Fruit fly (Drosophila melanogaster): Measurements from ENCODE around the gene Amt.

The Amt gene

dm6 chr3R:15268856-15269255, 19.9 kb upstream of the Amt start:
- TF ChIP-seq tj (GFP tag; optimal IDR thresholded peaks at IDR 0.05): peak; percentile 90
- no peak for TF ChIP-seq CG12768 (GFP tag; optimal IDR thresholded peaks at IDR 0.05)

- peak; percentile 16 for TF ChIP-seq bab1 (GFP tag; optimal IDR thresholded peaks at IDR 0.05)
- no peak for TF ChIP-seq tj (GFP tag; optimal IDR thresholded peaks at IDR 0.05)
- no peak for TF ChIP-seq CG12768 (GFP tag; optimal IDR thresholded peaks at IDR 0.05)
Observed at dm6 chr3R:15268426-15268825, 19.5 kb upstream of the Amt start, which contains the start of the genes CG14864 and Zip88E. CG14864 (minus strand) TSS chr3R:15268538. Zip88E (plus strand) TSS chr3R:15268662.

- TF ChIP-seq bab1 (GFP tag; optimal IDR thresholded peaks at IDR 0.05): peak; percentile 74
- peak; percentile 51 for TF ChIP-seq CG11617 (GFP tag; optimal IDR thresholded peaks at IDR 0.05)
- TF ChIP-seq Mnt (GFP tag; optimal IDR thresholded peaks at IDR 0.05): peak; percentile 60
- peak; percentile 17 for TF ChIP-seq Crg-1 (GFP tag; optimal IDR thresholded peaks at IDR 0.05)
- no peak for TF ChIP-seq Hr96 (GFP tag; optimal IDR thresholded peaks at IDR 0.05)
- peak; percentile 59 for TF ChIP-seq CG14711 (tag; optimal IDR thresholded peaks at IDR 0.05)
- no peak for TF ChIP-seq Clk (GFP tag; optimal IDR thresholded peaks at IDR 0.05)
- TF ChIP-seq CG33017 (tag; optimal IDR thresholded peaks at IDR 0.05): peak; percentile 43
- TF ChIP-seq CG1620 (GFP tag; optimal IDR thresholded peaks at IDR 0.05): peak; percentile 20
- peak; percentile 46 for TF ChIP-seq CG7101 (tag; optimal IDR thresholded peaks at IDR 0.05)
- no peak for TF ChIP-seq CG5204 (GFP tag; optimal IDR thresholded peaks at IDR 0.05)
- no peak for TF ChIP-seq CG12768 (GFP tag; optimal IDR thresholded peaks at IDR 0.05)
- TF ChIP-seq pad (GFP tag; optimal IDR thresholded peaks at IDR 0.05): no peak
Observed at dm6 chr3R:15265406-15266040, 16.6 kb upstream of the Amt start, which contains the start of gene ATPsynO. ATPsynO (plus strand) TSS chr3R:15265591.

dm6 chr3R:15263946-15264345, 15.0 kb upstream of the Amt start:
- no peak for TF ChIP-seq ovo (GFP tag; optimal IDR thresholded peaks at IDR 0.05)
- TF ChIP-seq CG12768 (GFP tag; optimal IDR thresholded peaks at IDR 0.05): no peak
- no peak for TF ChIP-seq CG7101 (tag; optimal IDR thresholded peaks at IDR 0.05)
- TF ChIP-seq cnc (optimal IDR thresholded peaks at IDR 0.05): no peak
- no peak for TF ChIP-seq cic (GFP tag; optimal IDR thresholded peaks at IDR 0.05)
- TF ChIP-seq CG7045 (GFP tag; optimal IDR thresholded peaks at IDR 0.05): no peak
- no peak for TF ChIP-seq bab1 (GFP tag; optimal IDR thresholded peaks at IDR 0.05)
- no peak for TF ChIP-seq toe (GFP tag; optimal IDR thresholded peaks at IDR 0.05)
- no peak for TF ChIP-seq Hr96 (GFP tag; optimal IDR thresholded peaks at IDR 0.05)
- no peak for TF ChIP-seq Clk (GFP tag; optimal IDR thresholded peaks at IDR 0.05)
- TF ChIP-seq kay (GFP tag; ENCODE audit: borderline replicate concordance): no peak
- TF ChIP-seq CG11617 (GFP tag; optimal IDR thresholded peaks at IDR 0.05): no peak
- TF ChIP-seq tj (GFP tag; optimal IDR thresholded peaks at IDR 0.05): no peak
- no peak for TF ChIP-seq pad (GFP tag; optimal IDR thresholded peaks at IDR 0.05)
- no peak for TF ChIP-seq CG14711 (tag; optimal IDR thresholded peaks at IDR 0.05)
- TF ChIP-seq CG1620 (GFP tag; optimal IDR thresholded peaks at IDR 0.05): no peak
- no peak for TF ChIP-seq Mnt (GFP tag; optimal IDR thresholded peaks at IDR 0.05)
- no peak for TF ChIP-seq CG5204 (GFP tag; optimal IDR thresholded peaks at IDR 0.05)
- no peak for TF ChIP-seq Crg-1 (GFP tag; optimal IDR thresholded peaks at IDR 0.05)
- no peak for TF ChIP-seq CG33017 (tag; optimal IDR thresholded peaks at IDR 0.05)

dm6 chr3R:15262710-15263672, 14.1 kb upstream of the Amt start, which contains the start of the genes eIF2gamma and Set:
eIF2gamma (minus strand) TSS chr3R:15263458.
Set (plus strand) TSS chr3R:15263552.
- TF ChIP-seq ovo (GFP tag; optimal IDR thresholded peaks at IDR 0.05) (peak; percentile 47), Mnt (GFP tag; optimal IDR thresholded peaks at IDR 0.05) (peak; percentile 79), CG1620 (GFP tag; optimal IDR thresholded peaks at IDR 0.05) (peak; percentile 68), CG7045 (GFP tag; optimal IDR thresholded peaks at IDR 0.05) (no peak), CG5204 (GFP tag; optimal IDR thresholded peaks at IDR 0.05) (no peak), bab1 (GFP tag; optimal IDR thresholded peaks at IDR 0.05) (peak; percentile 55), cic (GFP tag; optimal IDR thresholded peaks at IDR 0.05) (no peak), toe (GFP tag; optimal IDR thresholded peaks at IDR 0.05) (no peak), CG12768 (GFP tag; optimal IDR thresholded peaks at IDR 0.05) (peak; percentile 41), tj (GFP tag; optimal IDR thresholded peaks at IDR 0.05) (peak; percentile 72), Hr96 (GFP tag; optimal IDR thresholded peaks at IDR 0.05) (no peak), CG33017 (tag; optimal IDR thresholded peaks at IDR 0.05) (peak; percentile 29), Crg-1 (GFP tag; optimal IDR thresholded peaks at IDR 0.05) (peak; percentile 30), CG14711 (tag; optimal IDR thresholded peaks at IDR 0.05) (peak; percentile 26), CG7101 (tag; optimal IDR thresholded peaks at IDR 0.05) (peak; percentile 61), Clk (GFP tag; optimal IDR thresholded peaks at IDR 0.05) (peak; percentile 60), pad (GFP tag; optimal IDR thresholded peaks at IDR 0.05) (peak; percentile 63)

- TF ChIP-seq CG5204 (GFP tag; optimal IDR thresholded peaks at IDR 0.05): peak; percentile 63
- peak; percentile 19 for TF ChIP-seq tj (GFP tag; optimal IDR thresholded peaks at IDR 0.05)
- peak; percentile 58 for TF ChIP-seq CG11617 (GFP tag; optimal IDR thresholded peaks at IDR 0.05)
- no peak for TF ChIP-seq CG1620 (GFP tag; optimal IDR thresholded peaks at IDR 0.05)
- TF ChIP-seq CG12768 (GFP tag; optimal IDR thresholded peaks at IDR 0.05): peak; percentile 51
- peak; percentile 21 for TF ChIP-seq Mnt (GFP tag; optimal IDR thresholded peaks at IDR 0.05)
- TF ChIP-seq bab1 (GFP tag; optimal IDR thresholded peaks at IDR 0.05): no peak
- peak; percentile 39 for TF ChIP-seq Clk (GFP tag; optimal IDR thresholded peaks at IDR 0.05)
- TF ChIP-seq Crg-1 (GFP tag; optimal IDR thresholded peaks at IDR 0.05): no peak
- peak; percentile 69 for TF ChIP-seq CG7101 (tag; optimal IDR thresholded peaks at IDR 0.05)
- TF ChIP-seq pad (GFP tag; optimal IDR thresholded peaks at IDR 0.05): peak; percentile 83
- TF ChIP-seq cnc (optimal IDR thresholded peaks at IDR 0.05): no peak
- TF ChIP-seq toe (GFP tag; optimal IDR thresholded peaks at IDR 0.05): no peak
- no peak for TF ChIP-seq kay (GFP tag; ENCODE audit: borderline replicate concordance)
- no peak for TF ChIP-seq Hr96 (GFP tag; optimal IDR thresholded peaks at IDR 0.05)
- TF ChIP-seq CG33017 (tag; optimal IDR thresholded peaks at IDR 0.05): peak; percentile 88
- no peak for TF ChIP-seq ovo (GFP tag; optimal IDR thresholded peaks at IDR 0.05)
- TF ChIP-seq cic (GFP tag; optimal IDR thresholded peaks at IDR 0.05): peak; percentile 24
- TF ChIP-seq CG14711 (tag; optimal IDR thresholded peaks at IDR 0.05): peak; percentile 47
- peak; percentile 57 for TF ChIP-seq CG7045 (GFP tag; optimal IDR thresholded peaks at IDR 0.05)
Observed at dm6 chr3R:15250454-15250853, 1.5 kb upstream of the Amt start.
